Worm (Caenorhabditis elegans): Measurements from ENCODE around the gene F21G4.3.

The F21G4.3 gene

ce11 chrX:9869522-9869921, 25.4 kb upstream of the F21G4.3 start, which contains the start of gene R07B1.13:
R07B1.13 (plus strand) TSS chrX:9869822.
- TF ChIP-seq nhr-25 (tag; optimal IDR thresholded peaks at IDR 0.05), result no peak
- TF ChIP-seq elt-1 (tag; optimal IDR thresholded peaks at IDR 0.05), result no peak
- no peak for TF ChIP-seq nhr-12 (tag; optimal IDR thresholded peaks at IDR 0.05)
- no peak for TF ChIP-seq mab-5 (tag; optimal IDR thresholded peaks at IDR 0.05)
- TF ChIP-seq elt-3 (tag; optimal IDR thresholded peaks at IDR 0.05), result no peak
- no peak for TF ChIP-seq nhr-77 (tag; optimal IDR thresholded peaks at IDR 0.05)
- no peak for TF ChIP-seq aly-2 (tag; optimal IDR thresholded peaks at IDR 0.05)
- no peak for TF ChIP-seq nhr-10 (tag; optimal IDR thresholded peaks at IDR 0.05)
- TF ChIP-seq fos-1 (tag; optimal IDR thresholded peaks at IDR 0.05), result no peak
- TF ChIP-seq nhr-23 (tag; optimal IDR thresholded peaks at IDR 0.05), result no peak

ce11 chrX:9872554-9872953, 22.4 kb upstream of the F21G4.3 start, which contains the start of gene R07B1.8:
R07B1.8 (minus strand) TSS chrX:9872654.
- TF ChIP-seq snpc-4 (tag; optimal IDR thresholded peaks at IDR 0.05) (no peak), blmp-1 (tag; optimal IDR thresholded peaks at IDR 0.05; ENCODE audit: insufficient read depth) (no peak), sma-9 (GFP tag; optimal IDR thresholded peaks at IDR 0.05) (no peak), sma-9 (tag; optimal IDR thresholded peaks at IDR 0.05) (no peak), ztf-11 (tag; optimal IDR thresholded peaks at IDR 0.05) (no peak), nhr-6 (tag; optimal IDR thresholded peaks at IDR 0.05) (no peak), ceh-16 (tag; optimal IDR thresholded peaks at IDR 0.05) (no peak), nhr-12 (tag; optimal IDR thresholded peaks at IDR 0.05) (no peak), skn-1 (tag; optimal IDR thresholded peaks at IDR 0.05) (no peak), elt-3 (tag; optimal IDR thresholded peaks at IDR 0.05) (no peak), gmeb-1 (tag; optimal IDR thresholded peaks at IDR 0.05) (no peak), elt-1 (tag; optimal IDR thresholded peaks at IDR 0.05) (no peak), peb-1 (tag; optimal IDR thresholded peaks at IDR 0.05) (no peak), unc-55 (GFP tag; optimal IDR thresholded peaks at IDR 0.05) (no peak), ztf-4 (tag; optimal IDR thresholded peaks at IDR 0.05) (no peak), lin-39 (tag; optimal IDR thresholded peaks at IDR 0.05) (no peak), dmd-4 (tag; optimal IDR thresholded peaks at IDR 0.05) (no peak), ceh-82 (tag; optimal IDR thresholded peaks at IDR 0.05) (no peak), lin-13 (GFP tag; optimal IDR thresholded peaks at IDR 0.05) (no peak), nhr-21 (tag; optimal IDR thresholded peaks at IDR 0.05) (no peak)

- TF ChIP-seq ztf-11 (tag; optimal IDR thresholded peaks at IDR 0.05), result no peak
- no peak for TF ChIP-seq crh-2 (tag; optimal IDR thresholded peaks at IDR 0.05)
- TF ChIP-seq Y55F3AM.14 (GFP tag; optimal IDR thresholded peaks at IDR 0.05), result no peak
- no peak for TF ChIP-seq nhr-25 (tag; optimal IDR thresholded peaks at IDR 0.05)
- TF ChIP-seq lin-39 (tag; optimal IDR thresholded peaks at IDR 0.05), result no peak
- TF ChIP-seq nhr-77 (tag; optimal IDR thresholded peaks at IDR 0.05), result no peak
- no peak for TF ChIP-seq mdl-1 (tag; optimal IDR thresholded peaks at IDR 0.05)
- TF ChIP-seq nhr-10 (tag; optimal IDR thresholded peaks at IDR 0.05), result no peak
- TF ChIP-seq sem-4 (tag; optimal IDR thresholded peaks at IDR 0.05), result no peak
- no peak for TF ChIP-seq ztf-1 (GFP tag; conservative IDR thresholded peaks at IDR 0.05)
- no peak for TF ChIP-seq lsy-2 (tag; optimal IDR thresholded peaks at IDR 0.05)
- no peak for TF ChIP-seq sma-3 (GFP tag; optimal IDR thresholded peaks at IDR 0.05)
- no peak for TF ChIP-seq nhr-11 (tag; optimal IDR thresholded peaks at IDR 0.05)
- TF ChIP-seq mbf-1 (tag; optimal IDR thresholded peaks at IDR 0.05), result no peak
- TF ChIP-seq unc-62 (GFP tag; optimal IDR thresholded peaks at IDR 0.05), result no peak
- no peak for TF ChIP-seq aly-2 (tag; optimal IDR thresholded peaks at IDR 0.05)
- TF ChIP-seq lin-11 (tag; optimal IDR thresholded peaks at IDR 0.05), result no peak
- TF ChIP-seq zag-1 (tag; optimal IDR thresholded peaks at IDR 0.05), result no peak
- no peak for TF ChIP-seq elt-3 (tag; optimal IDR thresholded peaks at IDR 0.05)
These were observed 17.8 kb upstream of the F21G4.3 start, which contains the start of gene R07B1.9 for ce11 chrX:9877117-9877516. R07B1.9 (plus strand) TSS chrX:9877417.

ce11 chrX:9882112-9882511, 12.8 kb upstream of the F21G4.3 start, which contains the start of gene glo-1:
glo-1 (minus strand) TSS chrX:9882212.
- TF ChIP-seq mdl-1 (tag; optimal IDR thresholded peaks at IDR 0.05), result no peak
- no peak for TF ChIP-seq Y55F3AM.14 (GFP tag; optimal IDR thresholded peaks at IDR 0.05)

Measured in whole organism, L2 larva.